1 fruit fly cellular context compared by ENCODE assay signal in the genomic region with DNA sequence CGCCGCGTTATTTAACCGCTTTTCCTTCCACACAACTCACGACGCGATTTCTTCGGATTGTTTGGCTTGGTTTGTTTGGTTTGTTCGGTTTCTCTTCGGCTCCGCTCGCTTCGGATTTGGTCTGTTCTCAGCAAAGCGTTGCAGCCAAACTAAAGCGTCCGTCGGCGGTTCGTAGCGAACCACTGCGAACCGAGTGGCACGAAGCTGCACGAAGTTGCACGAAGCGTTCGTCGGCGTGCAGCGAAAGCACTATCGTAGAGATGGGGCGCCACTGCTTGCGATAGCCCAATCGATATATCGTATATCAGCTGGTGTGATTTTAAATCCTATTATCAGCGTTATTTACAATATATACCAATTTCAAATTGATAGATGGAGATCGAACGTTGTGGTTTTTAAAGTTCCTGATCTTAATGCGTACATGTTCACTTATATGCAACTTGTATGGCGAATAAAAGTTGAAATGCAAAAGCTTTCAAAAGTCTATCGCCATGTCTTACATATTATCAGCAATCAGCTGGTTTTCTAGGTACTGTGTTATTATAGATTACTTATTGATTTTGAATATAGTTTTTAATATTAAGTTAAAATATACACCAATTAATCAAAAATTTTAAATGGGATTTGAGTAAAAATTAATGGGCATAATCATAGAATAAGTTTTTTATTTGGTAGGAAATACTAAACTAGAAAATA.
TF ChIP-seq lines count a peak whose summit lies in the region.

Gene rut (minus strand): TSS at position 152 of the 696 bp plus-strand sequence.

TF ChIP-seq in whole organism, embryonic, 481 proteins besides CTCF, POLR2A, EP300 and RAD21 (continued from another document):
- peak; percentile 96 for TF ChIP-seq CG6791 (GFP tag; IDR thresholded peaks at IDR 0.05; lab: Robert Waterston, UW; ENCODE audit: partially characterized antibody)
- TF ChIP-seq ham (GFP tag; IDR thresholded peaks at IDR 0.05; lab: Robert Waterston, UW), result no peak
- no peak for TF ChIP-seq odd (GFP tag; optimal IDR thresholded peaks at IDR 0.05; lab: Kevin White, UChicago)
- no peak for TF ChIP-seq sr (GFP tag; IDR thresholded peaks at IDR 0.05; lab: Robert Waterston, UW)
- TF ChIP-seq CG30431 (GFP tag; optimal IDR thresholded peaks at IDR 0.05; lab: Kevin White, UChicago), result no peak
- no peak for TF ChIP-seq cato (GFP tag; optimal IDR thresholded peaks at IDR 0.05; lab: Kevin White, UChicago; ENCODE audit: borderline replicate concordance)
- TF ChIP-seq otp (GFP tag; IDR thresholded peaks at IDR 0.05; lab: Robert Waterston, UW), result no peak
- no peak for TF ChIP-seq ind (GFP tag; optimal IDR thresholded peaks at IDR 0.05; lab: Kevin White, UChicago)
- no peak for TF ChIP-seq D19A (tag; optimal IDR thresholded peaks at IDR 0.05; lab: Kevin White, UChicago)
- TF ChIP-seq CG8290 (GFP tag; optimal IDR thresholded peaks at IDR 0.05; lab: Kevin White, UChicago), result peak; percentile 4
- TF ChIP-seq CG8290 (tag; optimal IDR thresholded peaks at IDR 0.05; lab: Kevin White, UChicago), result peak in 1 of 2 experiments; percentile 85
- no peak for TF ChIP-seq hkb (optimal IDR thresholded peaks at IDR 0.05; lab: Kevin White, UChicago)
- TF ChIP-seq hkb (GFP tag; IDR thresholded peaks at IDR 0.05; lab: Robert Waterston, UW), result peak; percentile 22; the same call in 1 of the 2 replicates
- TF ChIP-seq CG33213 (GFP tag; optimal IDR thresholded peaks at IDR 0.05; lab: Kevin White, UChicago), result no peak
- TF ChIP-seq dm (GFP tag; optimal IDR thresholded peaks at IDR 0.05; lab: Kevin White, UChicago), result no peak
- no peak for TF ChIP-seq CG18476 (GFP tag; optimal IDR thresholded peaks at IDR 0.05; lab: Kevin White, UChicago)
- no peak for TF ChIP-seq CG7745 (tag; optimal IDR thresholded peaks at IDR 0.05; lab: Kevin White, UChicago)
- TF ChIP-seq CG11456 (GFP tag; IDR thresholded peaks at IDR 0.05; lab: Robert Waterston, UW), result no peak; the same call in 2 of the 3 replicates
- TF ChIP-seq Neu2 (GFP tag; optimal IDR thresholded peaks at IDR 0.05; lab: Kevin White, UChicago; ENCODE audit: borderline replicate concordance), result no peak
- TF ChIP-seq CG12391 (tag; optimal IDR thresholded peaks at IDR 0.05; lab: Kevin White, UChicago), result no peak
- TF ChIP-seq CG33557 (GFP tag; optimal IDR thresholded peaks at IDR 0.05; lab: Kevin White, UChicago), result no peak
- no peak for TF ChIP-seq CG14710 (tag; optimal IDR thresholded peaks at IDR 0.05; lab: Kevin White, UChicago)
- TF ChIP-seq GATAe (GFP tag; conservative IDR thresholded peaks at IDR 0.05; lab: Robert Waterston, UW), result no peak
- peak; percentile 96 for TF ChIP-seq CG42726 (GFP tag; IDR thresholded peaks at IDR 0.05; lab: Robert Waterston, UW; ENCODE audit: partially characterized antibody)
- TF ChIP-seq tll (GFP tag; optimal IDR thresholded peaks at IDR 0.05; lab: Kevin White, UChicago), result no peak
- peak; percentile 87 for TF ChIP-seq CG16813 (GFP tag; IDR thresholded peaks at IDR 0.05; lab: Robert Waterston, UW; ENCODE audit: partially characterized antibody)
- TF ChIP-seq CG17568 (GFP tag; optimal IDR thresholded peaks at IDR 0.05; lab: Kevin White, UChicago), result no peak
- no peak for TF ChIP-seq CG9876 (GFP tag; optimal IDR thresholded peaks at IDR 0.05; lab: Kevin White, UChicago)
- no peak for TF ChIP-seq dysf (GFP tag; IDR thresholded peaks at IDR 0.05; lab: Robert Waterston, UW)
- peak; percentile 30 for TF ChIP-seq Hmr (GFP tag; optimal IDR thresholded peaks at IDR 0.05; lab: Kevin White, UChicago)
- TF ChIP-seq cas (GFP tag; IDR thresholded peaks at IDR 0.05; lab: Robert Waterston, UW), result no peak
- TF ChIP-seq CG32767 (GFP tag; IDR thresholded peaks at IDR 0.05; lab: Robert Waterston, UW), result no peak
- TF ChIP-seq zen2 (GFP tag; IDR thresholded peaks at IDR 0.05; lab: Robert Waterston, UW; ENCODE audit: partially characterized antibody), result peak; percentile 87
- TF ChIP-seq fu2 (GFP tag; optimal IDR thresholded peaks at IDR 0.05; lab: Kevin White, UChicago), result no peak
- TF ChIP-seq Chrac-16 (GFP tag; optimal IDR thresholded peaks at IDR 0.05; lab: Kevin White, UChicago), result no peak
- peak; percentile 97 for TF ChIP-seq inv (GFP tag; IDR thresholded peaks at IDR 0.05; lab: Robert Waterston, UW; ENCODE audit: partially characterized antibody)
- no peak for TF ChIP-seq CG11560 (tag; IDR thresholded peaks at IDR 0.05; lab: Robert Waterston, UW)
- peak; percentile 97 for TF ChIP-seq knrl (GFP tag; IDR thresholded peaks at IDR 0.05; lab: Robert Waterston, UW; ENCODE audit: partially characterized antibody)
- no peak for TF ChIP-seq dpn (GFP tag; optimal IDR thresholded peaks at IDR 0.05; lab: Kevin White, UChicago)
- no peak for TF ChIP-seq esg (GFP tag; conservative IDR thresholded peaks at IDR 0.05; lab: Robert Waterston, UW)
- TF ChIP-seq CG6813 (GFP tag; optimal IDR thresholded peaks at IDR 0.05; lab: Kevin White, UChicago), result no peak
- TF ChIP-seq CG1233 (GFP tag; optimal IDR thresholded peaks at IDR 0.05; lab: Kevin White, UChicago), result no peak
- 0 out of 2 replicates have a peak, but pooled peaks have one; percentile 63 for TF ChIP-seq chm (GFP tag; IDR thresholded peaks at IDR 0.05; lab: Robert Waterston, UW)
- TF ChIP-seq CG2129 (GFP tag; IDR thresholded peaks at IDR 0.05; lab: Robert Waterston, UW; ENCODE audit: partially characterized antibody), result peak; percentile 65
- peak; percentile 98 for TF ChIP-seq Bgb (GFP tag; IDR thresholded peaks at IDR 0.05; lab: Robert Waterston, UW; ENCODE audit: partially characterized antibody)
- peak; percentile 97 for TF ChIP-seq CG5180 (GFP tag; optimal IDR thresholded peaks at IDR 0.05; lab: Kevin White, UChicago)
- TF ChIP-seq Xbp1 (GFP tag; optimal IDR thresholded peaks at IDR 0.05; lab: Kevin White, UChicago), result no peak
- no peak for TF ChIP-seq pum (GFP tag; optimal IDR thresholded peaks at IDR 0.05; lab: Kevin White, UChicago)
- TF ChIP-seq Fer2 (tag; optimal IDR thresholded peaks at IDR 0.05; lab: Kevin White, UChicago), result no peak
- no peak for TF ChIP-seq CG10321 (GFP tag; IDR thresholded peaks at IDR 0.05; lab: Robert Waterston, UW)
- TF ChIP-seq Dll (GFP tag; IDR thresholded peaks at IDR 0.05; lab: Robert Waterston, UW; ENCODE audit: partially characterized antibody), result peak; percentile 90
- no peak for TF ChIP-seq tx (GFP tag; optimal IDR thresholded peaks at IDR 0.05; lab: Kevin White, UChicago)
- no peak for TF ChIP-seq Sin3A (optimal IDR thresholded peaks at IDR 0.05; lab: Kevin White, UChicago)
- no peak for TF ChIP-seq CG1832 (GFP tag; optimal IDR thresholded peaks at IDR 0.05; lab: Kevin White, UChicago)
- TF ChIP-seq CG2678 (tag; optimal IDR thresholded peaks at IDR 0.05; lab: Kevin White, UChicago), result no peak
- no peak for TF ChIP-seq exex (tag; optimal IDR thresholded peaks at IDR 0.05; lab: Kevin White, UChicago)
- no peak for TF ChIP-seq CG17359 (tag; optimal IDR thresholded peaks at IDR 0.05; lab: Kevin White, UChicago)
- TF ChIP-seq pfk (GFP tag; optimal IDR thresholded peaks at IDR 0.05; lab: Kevin White, UChicago), result no peak
- no peak for TF ChIP-seq Meics (GFP tag; optimal IDR thresholded peaks at IDR 0.05; lab: Kevin White, UChicago)
- TF ChIP-seq lov (optimal IDR thresholded peaks at IDR 0.05; lab: Kevin White, UChicago), result no peak
- no peak for TF ChIP-seq lov (GFP tag; IDR thresholded peaks at IDR 0.05; lab: Robert Waterston, UW)
- TF ChIP-seq CG6689 (GFP tag; IDR thresholded peaks at IDR 0.05; lab: Robert Waterston, UW), result 0 out of 2 replicates have a peak, but pooled peaks have one; percentile 7
- TF ChIP-seq ttk (GFP tag; IDR thresholded peaks at IDR 0.05; lab: Robert Waterston, UW), result no peak
- no peak for TF ChIP-seq pnt (GFP tag; optimal IDR thresholded peaks at IDR 0.05; lab: Kevin White, UChicago)
- TF ChIP-seq CG11398 (GFP tag; optimal IDR thresholded peaks at IDR 0.05; lab: Kevin White, UChicago), result no peak
- no peak for TF ChIP-seq CG3065 (GFP tag; optimal IDR thresholded peaks at IDR 0.05; lab: Kevin White, UChicago)
- TF ChIP-seq kay (GFP tag; optimal IDR thresholded peaks at IDR 0.05; lab: Kevin White, UChicago), result no peak
- no peak; the same call in 3 of the 4 replicates for TF ChIP-seq Gug (GFP tag; IDR thresholded peaks at IDR 0.05; lab: Robert Waterston, UW)
- TF ChIP-seq CG10274 (GFP tag; optimal IDR thresholded peaks at IDR 0.05; lab: Kevin White, UChicago), result peak; percentile 14
- TF ChIP-seq stwl (tag; optimal IDR thresholded peaks at IDR 0.05; lab: Kevin White, UChicago), result peak; percentile 11
- TF ChIP-seq Eip74EF (GFP tag; optimal IDR thresholded peaks at IDR 0.05; lab: Kevin White, UChicago), result no peak
- TF ChIP-seq CG18011 (GFP tag; optimal IDR thresholded peaks at IDR 0.05; lab: Kevin White, UChicago), result no peak
- no peak for TF ChIP-seq chn (GFP tag; optimal IDR thresholded peaks at IDR 0.05; lab: Kevin White, UChicago)
- TF ChIP-seq dan (GFP tag; IDR thresholded peaks at IDR 0.05; lab: Robert Waterston, UW), result no peak
- TF ChIP-seq CG17612 (GFP tag; IDR thresholded peaks at IDR 0.05; lab: Robert Waterston, UW), result no peak
- no peak for TF ChIP-seq gce (GFP tag; IDR thresholded peaks at IDR 0.05; lab: Robert Waterston, UW)
- no peak for TF ChIP-seq CG3838 (GFP tag; optimal IDR thresholded peaks at IDR 0.05; lab: Kevin White, UChicago)
- TF ChIP-seq HLH3B (GFP tag; IDR thresholded peaks at IDR 0.05; lab: Robert Waterston, UW), result no peak; the same call in 1 of the 2 replicates
- TF ChIP-seq Xrp1 (GFP tag; IDR thresholded peaks at IDR 0.05; lab: Robert Waterston, UW), result no peak
- TF ChIP-seq CG15269 (tag; optimal IDR thresholded peaks at IDR 0.05; lab: Kevin White, UChicago), result no peak
- TF ChIP-seq ATbp (GFP tag; optimal IDR thresholded peaks at IDR 0.05; lab: Kevin White, UChicago), result no peak
- no peak for TF ChIP-seq D (optimal IDR thresholded peaks at IDR 0.05; lab: Kevin White, UChicago)
- no peak for TF ChIP-seq D (GFP tag; optimal IDR thresholded peaks at IDR 0.05; lab: Kevin White, UChicago)
- no peak for TF ChIP-seq CG10267 (tag; optimal IDR thresholded peaks at IDR 0.05; lab: Kevin White, UChicago)
- TF ChIP-seq zfh1 (GFP tag; IDR thresholded peaks at IDR 0.05; lab: Robert Waterston, UW), result 0 out of 3 replicates have a peak, but pooled peaks have one; percentile 9
- TF ChIP-seq CG13424 (tag; optimal IDR thresholded peaks at IDR 0.05; lab: Kevin White, UChicago), result no peak
- TF ChIP-seq salm (tag; optimal IDR thresholded peaks at IDR 0.05; lab: Kevin White, UChicago), result no peak
- peak; percentile 89 for TF ChIP-seq Med (GFP tag; lab: Kevin White, UChicago)
TF ChIP-seq in whole organism, embryonic: peak in this region for 129.
